Worm (Caenorhabditis elegans) whole organism, midembryonic: ENCODE data around the gene EEED8.15.

Experiments
- T22C8.4 ChIP-seq: fragments of 200-800 bp; sonication (Bioruptor generic); IDR thresholded peaks from 2 replicates; pipeline ENCODE4 v1.3.6; 2022; ENCODE audit warnings: missing genetic modification characterization, missing compliant biosample characterization
- cog-1 ChIP-seq: sonication (generic microtip); optimal IDR thresholded peaks from 2 replicates; lab custom pipeline; 2016; ENCODE audit warnings: missing genetic modification characterization, missing compliant biosample characterization
- flt-1 ChIP-seq: fragments of 200-800 bp; sonication (Bioruptor generic); IDR thresholded peaks from 2 replicates; pipeline ENCODE4 v1.3.6; 2022; ENCODE audit warnings: missing genetic modification characterization, missing compliant biosample characterization
- klf-2 ChIP-seq: fragments of 200-800 bp; sonication (Bioruptor generic); conservative IDR thresholded peaks from 2 replicates; pipeline ENCODE4 v1.3.6; 2022; ENCODE audit warnings: missing genetic modification reagents, missing genetic modification characterization, missing compliant biosample characterization
- med-1 ChIP-seq: sonication (generic microtip); optimal IDR thresholded peaks from 2 replicates; lab custom pipeline; 2017; ENCODE audit warnings: missing genetic modification characterization, mild to moderate bottlenecking, missing compliant biosample characterization, antibody characterized with exemption, missing genetic modification reagents; ENCODE audit not compliant: insufficient read depth
- ref-1 ChIP-seq: fragments of 200-800 bp; sonication (Bioruptor generic); conservative IDR thresholded peaks from 2 replicates; pipeline ENCODE4 v1.3.6; 2022; ENCODE audit warnings: missing genetic modification reagents, missing genetic modification characterization, missing compliant biosample characterization
- tab-1 ChIP-seq: fragments of 200-800 bp; sonication (Bioruptor generic); IDR thresholded peaks from 2 replicates; pipeline ENCODE4 v1.3.6; 2022; ENCODE audit warnings: missing genetic modification characterization, missing compliant biosample characterization
- ztf-23 ChIP-seq: fragments of 200-800 bp; sonication (Bioruptor generic); IDR thresholded peaks from 2 replicates; pipeline ENCODE4 v1.3.6; 2022; ENCODE audit warnings: missing genetic modification reagents, missing genetic modification characterization, missing compliant biosample characterization
- ztf-29 ChIP-seq: fragments of 200-800 bp; sonication (Bioruptor generic); IDR thresholded peaks from 2 replicates; pipeline ENCODE4 v1.3.6; 2022; ENCODE audit warnings: missing genetic modification reagents, missing genetic modification characterization, missing compliant biosample characterization

The EEED8.15 gene

ce11 chrII:5429522-5430257, 10.7 kb downstream of the EEED8.15 start, which contains the start of the genes F07F6.4 and F07F6.2:
TSS of gene F07F6.4 (minus strand) at chrII:5429572.
TSS of gene F07F6.2 (plus strand) at chrII:5430207.
- TF ChIP-seq tab-1 (GFP tag; lab: Robert Waterston, UW) = no peak
- no peak for TF ChIP-seq ztf-23

ce11 chrII:5433069-5433468, 14.0 kb downstream of the EEED8.15 start, which contains the start of gene srx-114:
TSS of gene srx-114 (minus strand) at chrII:5433169.
- TF ChIP-seq flt-1 (GFP tag; lab: Robert Waterston, UW) (no peak), tab-1 (GFP tag; lab: Robert Waterston, UW) (no peak), ref-1 (GFP tag; lab: Robert Waterston, UW) (no peak), ztf-23 (no peak), T22C8.4 (GFP tag; lab: Robert Waterston, UW) (no peak), klf-2 (GFP tag; lab: Robert Waterston, UW) (no peak), med-1 (GFP tag; lab: Kevin White, UChicago) (no peak), ztf-29 (no peak), cog-1 (tag; lab: Kevin White, UChicago) (no peak)

- TF ChIP-seq flt-1 (GFP tag; lab: Robert Waterston, UW) (no peak), T22C8.4 (GFP tag; lab: Robert Waterston, UW) (no peak), tab-1 (GFP tag; lab: Robert Waterston, UW) (no peak), klf-2 (GFP tag; lab: Robert Waterston, UW) (no peak), ztf-23 (no peak), cog-1 (tag; lab: Kevin White, UChicago) (no peak)
Measured at ce11 chrII:5436833-5437232, 17.8 kb downstream of the EEED8.15 start, which contains the start of gene dct-5. TSS of gene dct-5 (minus strand) at chrII:5436933.

- TF ChIP-seq ztf-29 (no peak), tab-1 (GFP tag; lab: Robert Waterston, UW) (no peak)
Measured at ce11 chrII:5437586-5437985, 18.6 kb downstream of the EEED8.15 start, which contains the start of gene F07F6.1. TSS of gene F07F6.1 (plus strand) at chrII:5437886.

- no peak for TF ChIP-seq T22C8.4 (GFP tag; lab: Robert Waterston, UW)
- no peak for TF ChIP-seq klf-2 (GFP tag; lab: Robert Waterston, UW)
- TF ChIP-seq cog-1 (tag; lab: Kevin White, UChicago) = no peak
- no peak for TF ChIP-seq flt-1 (GFP tag; lab: Robert Waterston, UW)
- no peak for TF ChIP-seq tab-1 (GFP tag; lab: Robert Waterston, UW)
- TF ChIP-seq ztf-23 = no peak
- no peak for TF ChIP-seq ref-1 (GFP tag; lab: Robert Waterston, UW)
- TF ChIP-seq med-1 (GFP tag; lab: Kevin White, UChicago) = no peak
- TF ChIP-seq ztf-29 = no peak
Measured at ce11 chrII:5446506-5446905, 27.5 kb downstream of the EEED8.15 start, which contains the start of gene nmr-1. TSS of gene nmr-1 (minus strand) at chrII:5446606.

- TF ChIP-seq flt-1 (GFP tag; lab: Robert Waterston, UW) (no peak), ztf-23 (no peak), klf-2 (GFP tag; lab: Robert Waterston, UW) (no peak), tab-1 (GFP tag; lab: Robert Waterston, UW) (no peak), med-1 (GFP tag; lab: Kevin White, UChicago) (no peak), ref-1 (GFP tag; lab: Robert Waterston, UW) (no peak), T22C8.4 (GFP tag; lab: Robert Waterston, UW) (no peak), cog-1 (tag; lab: Kevin White, UChicago) (no peak), ztf-29 (no peak)
Measured at ce11 chrII:5447381-5447780, 28.4 kb downstream of the EEED8.15 start, which contains the start of gene cex-1. TSS of gene cex-1 (plus strand) at chrII:5447681.

- no peak for TF ChIP-seq flt-1 (GFP tag; lab: Robert Waterston, UW)
- no peak for TF ChIP-seq ztf-23
- TF ChIP-seq tab-1 (GFP tag; lab: Robert Waterston, UW) = no peak
- TF ChIP-seq T22C8.4 (GFP tag; lab: Robert Waterston, UW) = no peak
- no peak for TF ChIP-seq ztf-29
- no peak for TF ChIP-seq cog-1 (tag; lab: Kevin White, UChicago)
- TF ChIP-seq med-1 (GFP tag; lab: Kevin White, UChicago) = no peak
- no peak for TF ChIP-seq klf-2 (GFP tag; lab: Robert Waterston, UW)
- no peak for TF ChIP-seq ref-1 (GFP tag; lab: Robert Waterston, UW)
Measured at ce11 chrII:5449219-5449618, 30.2 kb downstream of the EEED8.15 start.

- TF ChIP-seq flt-1 (GFP tag; lab: Robert Waterston, UW) (no peak), cog-1 (tag; lab: Kevin White, UChicago) (no peak), klf-2 (GFP tag; lab: Robert Waterston, UW) (no peak), med-1 (GFP tag; lab: Kevin White, UChicago) (no peak), tab-1 (GFP tag; lab: Robert Waterston, UW) (no peak), ztf-29 (no peak), ref-1 (GFP tag; lab: Robert Waterston, UW) (no peak), ztf-23 (no peak), T22C8.4 (GFP tag; lab: Robert Waterston, UW) (no peak)
Measured at ce11 chrII:5449620-5450019, 30.6 kb downstream of the EEED8.15 start.

- TF ChIP-seq cog-1 (tag; lab: Kevin White, UChicago) (no peak), ref-1 (GFP tag; lab: Robert Waterston, UW) (no peak), tab-1 (GFP tag; lab: Robert Waterston, UW) (no peak), flt-1 (GFP tag; lab: Robert Waterston, UW) (no peak), ztf-23 (no peak), med-1 (GFP tag; lab: Kevin White, UChicago) (no peak), klf-2 (GFP tag; lab: Robert Waterston, UW) (no peak), ztf-29 (no peak), T22C8.4 (GFP tag; lab: Robert Waterston, UW) (no peak)
Measured at ce11 chrII:5451278-5451677, 32.2 kb downstream of the EEED8.15 start.
